Worm (Caenorhabditis elegans) whole organism, L1 larva: ENCODE data around the gene fbxa-116.

Experiments
- ama-1 ChIP-seq: fragments of 150-350 bp; optimal IDR thresholded peaks from 2 replicates; lab custom pipeline; 2014
- fos-1 ChIP-seq: fragments of 150-350 bp; optimal IDR thresholded peaks from 2 replicates; lab custom pipeline; 2014; ENCODE audit warnings: missing biosample characterization, missing genetic modification characterization
- lin-13 ChIP-seq: fragments of 150-350 bp; optimal IDR thresholded peaks from 2 replicates; lab custom pipeline; 2014; ENCODE audit warnings: missing biosample characterization, missing genetic modification reagents, missing genetic modification characterization
- lin-15B ChIP-seq: fragments of 150-350 bp; sonication (generic microtip); optimal IDR thresholded peaks from 3 replicates; lab custom pipeline; 2014; ENCODE audit warnings: missing biosample characterization, missing genetic modification characterization
- pqm-1 ChIP-seq: sonication (generic microtip); optimal IDR thresholded peaks from 3 replicates; lab custom pipeline; 2017; ENCODE audit warnings: missing biosample characterization, missing genetic modification characterization
- unc-62 ChIP-seq: fragments of 150-350 bp; optimal IDR thresholded peaks from 2 replicates; lab custom pipeline; 2014; ENCODE audit warnings: missing biosample characterization, missing genetic modification reagents, missing genetic modification characterization

- TF ChIP-seq pqm-1 (tag; lab: Kevin White, UChicago), result no peak
- TF ChIP-seq lin-13 (GFP tag; lab: Kevin White, UChicago), result no peak
- no peak for TF ChIP-seq fos-1 (tag; lab: Kevin White, UChicago)
- TF ChIP-seq unc-62, result no peak
- peak; percentile 63 for TF ChIP-seq ama-1 (lab: Kevin White, UChicago)
- no peak for TF ChIP-seq lin-15B (tag; lab: Kevin White, UChicago)
Measured at ce11 chrV:20162290-20163104, 26.2 kb downstream of the fbxa-116 start.
